Fruit fly (Drosophila melanogaster) whole organism, embryonic: Measurements from ENCODE around the gene frj.

Experiments
- Awh ChIP-seq: fragments of 200-800 bp; sonication (Bioruptor generic); IDR thresholded peaks from 2 replicates; pipeline ENCODE4, ENCODE4 v1.3.6; 2022; ENCODE audit warnings: missing biosample characterization, missing genetic modification characterization
- B-H1 ChIP-seq: fragments of 200-800 bp; sonication (Bioruptor generic); IDR thresholded peaks from 3 replicates; pipeline ENCODE4 v1.3.6; 2022; ENCODE audit warnings: missing biosample characterization, missing genetic modification characterization
- BtbVII ChIP-seq: fragments of 200-800 bp; sonication (Bioruptor generic); optimal IDR thresholded peaks from 3 replicates; lab custom pipeline; 2017; ENCODE audit warnings: missing biosample characterization, mild to moderate bottlenecking, missing genetic modification characterization
- Bteb2 ChIP-seq: fragments of 200-800 bp; sonication (Bioruptor generic); optimal IDR thresholded peaks from 2 replicates; lab custom pipeline; 2016; ENCODE audit warnings: missing biosample characterization, missing genetic modification characterization
- CG10366 ChIP-seq: fragments of 200-800 bp; sonication (Bioruptor generic); IDR thresholded peaks from 2 replicates; pipeline ENCODE4 v1.3.6; 2022; ENCODE audit warnings: missing biosample characterization, missing genetic modification characterization
- CG10979 ChIP-seq: fragments of 200-800 bp; sonication (Bioruptor generic); optimal IDR thresholded peaks from 2 replicates; lab custom pipeline; 2018; ENCODE audit warnings: missing biosample characterization, mild to moderate bottlenecking, missing genetic modification characterization, moderate library complexity
- CG11093 ChIP-seq: fragments of 200-800 bp; sonication (Bioruptor generic); IDR thresholded peaks from 3 replicates; pipeline ENCODE4 v1.3.6; 2022; ENCODE audit warnings: missing biosample characterization, missing genetic modification characterization
- CG11456 ChIP-seq: fragments of 200-800 bp; sonication (Bioruptor generic); IDR thresholded peaks from 3 replicates; pipeline ENCODE4 v1.3.6; 2022; ENCODE audit warnings: missing biosample characterization, missing genetic modification characterization
- CG1529 ChIP-seq: fragments of 200-800 bp; sonication (Bioruptor generic); optimal IDR thresholded peaks from 3 replicates; lab custom pipeline; 2018; ENCODE audit warnings: missing biosample characterization, missing genetic modification characterization
- CG15696 ChIP-seq: fragments of 200-800 bp; sonication (Bioruptor generic); optimal IDR thresholded peaks from 2 replicates; lab custom pipeline; 2019; ENCODE audit warnings: missing biosample characterization, mild to moderate bottlenecking, missing genetic modification characterization, moderate library complexity
- CG16813 ChIP-seq: fragments of 200-800 bp; sonication (Bioruptor generic); IDR thresholded peaks from 3 replicates; pipeline ENCODE4 v1.3.6; 2022; ENCODE audit warnings: missing biosample characterization, missing genetic modification characterization; ENCODE audit not compliant: partially characterized antibody
- CG17829 ChIP-seq: fragments of 200-800 bp; optimal IDR thresholded peaks from 2 replicates; lab custom pipeline; 2019; ENCODE audit warnings: missing biosample characterization, mild to moderate bottlenecking, missing genetic modification characterization, moderate library complexity
- CG18011 ChIP-seq: fragments of 200-800 bp; sonication (Bioruptor generic); optimal IDR thresholded peaks from 2 replicates; lab custom pipeline; 2017; ENCODE audit warnings: missing biosample characterization, missing genetic modification characterization, mild to moderate bottlenecking, moderate library complexity, missing genotype
- CG2678 ChIP-seq: fragments of 200-800 bp; sonication (Bioruptor generic); optimal IDR thresholded peaks from 3 replicates; lab custom pipeline; 2019; ENCODE audit warnings: missing biosample characterization, mild to moderate bottlenecking, missing genetic modification characterization, moderate library complexity
- CG30020 ChIP-seq: fragments of 200-800 bp; optimal IDR thresholded peaks from 2 replicates; lab custom pipeline; 2019; ENCODE audit warnings: missing biosample characterization, mild to moderate bottlenecking, missing genetic modification characterization, moderate library complexity
- CG30431 ChIP-seq: fragments of 200-800 bp; sonication (Bioruptor generic); optimal IDR thresholded peaks from 2 replicates; lab custom pipeline; 2017; ENCODE audit warnings: missing biosample characterization, missing genetic modification characterization
- CG31441 ChIP-seq: fragments of 200-800 bp; sonication (Bioruptor generic); IDR thresholded peaks from 2 replicates; pipeline ENCODE4 v1.3.6; 2022; ENCODE audit warnings: missing biosample characterization, missing genetic modification characterization
- CG3847 ChIP-seq: fragments of 200-800 bp; sonication (Bioruptor generic); IDR thresholded peaks from 2 replicates; pipeline ENCODE4 v1.3.6; 2022; ENCODE audit warnings: missing biosample characterization, missing genetic modification characterization
- CG4282 ChIP-seq: fragments of 200-800 bp; sonication (Bioruptor generic); optimal IDR thresholded peaks from 2 replicates; lab custom pipeline; 2016; ENCODE audit warnings: missing biosample characterization, missing genetic modification characterization
- CG6654 ChIP-seq: fragments of 200-800 bp; sonication (Bioruptor generic); optimal IDR thresholded peaks from 2 replicates; lab custom pipeline; 2017; ENCODE audit warnings: missing biosample characterization, mild to moderate bottlenecking, missing genetic modification characterization
- CG6765 ChIP-seq: fragments of 200-800 bp; sonication (Bioruptor generic); optimal IDR thresholded peaks from 3 replicates; lab custom pipeline; 2017; ENCODE audit warnings: missing biosample characterization, mild to moderate bottlenecking, missing genetic modification characterization
- CG7357 ChIP-seq: fragments of 200-800 bp; sonication (Bioruptor generic); IDR thresholded peaks from 3 replicates; pipeline ENCODE4 v1.3.6; 2022; ENCODE audit warnings: missing biosample characterization, missing genetic modification characterization
- CG7372 ChIP-seq: fragments of 200-800 bp; sonication (Bioruptor generic); IDR thresholded peaks from 2 replicates; pipeline ENCODE4 v1.3.6; 2022; ENCODE audit warnings: missing biosample characterization, missing genetic modification characterization
- CG9797 ChIP-seq: fragments of 200-800 bp; sonication (Bioruptor generic); optimal IDR thresholded peaks from 3 replicates; lab custom pipeline; 2018; ENCODE audit warnings: missing biosample characterization, mild to moderate bottlenecking, missing genetic modification characterization
- D19B ChIP-seq: fragments of 200-800 bp; sonication (Bioruptor generic); optimal IDR thresholded peaks from 2 replicates; lab custom pipeline; 2017; ENCODE audit warnings: missing biosample characterization, mild to moderate bottlenecking, missing genetic modification characterization
- Dref ChIP-seq: fragments of 200-800 bp; sonication (Bioruptor generic); IDR thresholded peaks from 2 replicates; pipeline ENCODE4 v1.3.6; 2022; ENCODE audit warnings: missing biosample characterization, missing genetic modification characterization
- Elba2 ChIP-seq: fragments of 200-800 bp; sonication (Bioruptor generic); optimal IDR thresholded peaks from 3 replicates; lab custom pipeline; 2016; ENCODE audit warnings: missing biosample characterization, missing genetic modification characterization
- Ets65A ChIP-seq: fragments of 200-800 bp; sonication (Bioruptor generic); peaks from one replicate; lab custom pipeline; 2016; ENCODE audit warnings: missing biosample characterization, missing genetic modification characterization
- Fer3 ChIP-seq: fragments of 200-800 bp; sonication (Bioruptor generic); optimal IDR thresholded peaks from 2 replicates; lab custom pipeline; 2018; ENCODE audit warnings: missing biosample characterization, mild to moderate bottlenecking, missing genetic modification characterization, moderate library complexity
- HHEX ChIP-seq: fragments of 200-800 bp; sonication (Bioruptor generic); optimal IDR thresholded peaks from 3 replicates; lab custom pipeline; 2017; ENCODE audit warnings: missing biosample characterization, mild to moderate bottlenecking, missing genetic modification characterization, missing genetic modification reagents
- Hey ChIP-seq: fragments of 200-800 bp; sonication (Bioruptor generic); optimal IDR thresholded peaks from 3 replicates; lab custom pipeline; 2018; ENCODE audit warnings: missing biosample characterization, mild to moderate bottlenecking, missing genetic modification characterization
- Hr3 ChIP-seq: fragments of 200-800 bp; sonication (Bioruptor generic); optimal IDR thresholded peaks from 3 replicates; lab custom pipeline; 2016; ENCODE audit warnings: missing biosample characterization, missing genetic modification characterization
- Hr78 ChIP-seq, 2 experiments: fragments of 200-800 bp in 1 of 2; fragments of >200 bp in 1 of 2; sonication (Bioruptor generic) in 1 of 2; optimal IDR thresholded peaks; 2 replicates each; lab custom pipeline; 2017 to 2019; ENCODE audit warnings: missing biosample characterization in 2 of 2, missing genetic modification characterization in 2 of 2, mild to moderate bottlenecking in 1 of 2, moderate library complexity in 1 of 2
- bigmax ChIP-seq: fragments of 200-800 bp; sonication (Bioruptor generic); optimal IDR thresholded peaks from 2 replicates; lab custom pipeline; 2018; ENCODE audit warnings: missing biosample characterization, mild to moderate bottlenecking, missing genetic modification characterization
- bsh ChIP-seq, 2 experiments: fragments of 200-800 bp; sonication (Bioruptor generic); optimal IDR thresholded peaks; 2 replicates each; lab custom pipeline; 2017 to 2018; ENCODE audit warnings: mild to moderate bottlenecking in 2 of 2, missing biosample characterization in 2 of 2, missing genetic modification characterization in 2 of 2, moderate library complexity in 1 of 2
- crc ChIP-seq: fragments of 200-800 bp; sonication (Bioruptor generic); optimal IDR thresholded peaks from 2 replicates; lab custom pipeline; 2016; ENCODE audit warnings: missing biosample characterization, missing genetic modification characterization
- crol ChIP-seq: fragments of 200-800 bp; sonication (Bioruptor generic); IDR thresholded peaks from 2 replicates; pipeline ENCODE4 v1.3.6; 2022; ENCODE audit warnings: missing biosample characterization, missing genetic modification characterization
- en ChIP-seq: fragments of 200-800 bp; sonication (Bioruptor generic); optimal IDR thresholded peaks from 2 replicates; lab custom pipeline; 2016; ENCODE audit warnings: missing biosample characterization, missing genetic modification characterization
- grau ChIP-seq: fragments of 200-800 bp; optimal IDR thresholded peaks from 3 replicates; lab custom pipeline; 2019; ENCODE audit warnings: missing biosample characterization, mild to moderate bottlenecking, missing genetic modification characterization, moderate library complexity
- hbn ChIP-seq: fragments of 200-800 bp; sonication (Bioruptor generic); IDR thresholded peaks from 2 replicates; pipeline ENCODE4 v1.3.6; 2022; ENCODE audit warnings: missing biosample characterization, missing genetic modification characterization; ENCODE audit not compliant: partially characterized antibody
- mld ChIP-seq: fragments of 200-800 bp; sonication (Bioruptor generic); IDR thresholded peaks from 3 replicates; pipeline ENCODE4 v1.3.6; 2022; ENCODE audit warnings: missing biosample characterization, missing genetic modification characterization; ENCODE audit not compliant: partially characterized antibody
- nom ChIP-seq: fragments of 200-800 bp; sonication (Bioruptor generic); optimal IDR thresholded peaks from 2 replicates; lab custom pipeline; 2017; ENCODE audit warnings: missing biosample characterization, missing genetic modification characterization, mild to moderate bottlenecking, moderate library complexity, missing genetic modification reagents
- p53 ChIP-seq: fragments of 200-800 bp; sonication (Bioruptor generic); optimal IDR thresholded peaks from 2 replicates; lab custom pipeline; 2016; ENCODE audit warnings: missing biosample characterization, missing genetic modification characterization
- run ChIP-seq: fragments of 200-800 bp; sonication (Bioruptor generic); optimal IDR thresholded peaks from 3 replicates; lab custom pipeline; 2018; ENCODE audit warnings: missing biosample characterization, mild to moderate bottlenecking, missing genetic modification characterization
- sens ChIP-seq: fragments of 200-800 bp; sonication (Bioruptor generic); peaks from one replicate; lab custom pipeline; 2016; ENCODE audit warnings: missing biosample characterization, missing genetic modification characterization
- sens-2 ChIP-seq: fragments of 200-800 bp; sonication (Bioruptor generic); IDR thresholded peaks from 2 replicates; pipeline ENCODE4 v1.3.6; 2022; ENCODE audit warnings: missing biosample characterization, missing genetic modification characterization
- sim ChIP-seq: fragments of 200-800 bp; sonication (Bioruptor generic); IDR thresholded peaks from 2 replicates; pipeline ENCODE4 v1.3.6; 2022; ENCODE audit warnings: missing biosample characterization, missing genetic modification characterization
- slou ChIP-seq: fragments of 200-800 bp; sonication (Bioruptor generic); optimal IDR thresholded peaks from 3 replicates; lab custom pipeline; 2016; ENCODE audit warnings: missing biosample characterization, missing genetic modification characterization
- slp2 ChIP-seq: fragments of 200-800 bp; sonication (Bioruptor generic); optimal IDR thresholded peaks from 2 replicates; lab custom pipeline; 2016; ENCODE audit warnings: missing biosample characterization, missing genetic modification characterization
- sr ChIP-seq: fragments of 200-800 bp; sonication (Bioruptor generic); IDR thresholded peaks from 3 replicates; pipeline ENCODE4 v1.3.6; 2022; ENCODE audit warnings: missing biosample characterization, missing genetic modification characterization
- toy ChIP-seq: fragments of 200-800 bp; sonication (Bioruptor generic); IDR thresholded peaks from 2 replicates; pipeline ENCODE4 v1.3.6; 2022; ENCODE audit warnings: missing biosample characterization, missing genetic modification characterization
- zfh1 ChIP-seq: fragments of 200-800 bp; sonication (Bioruptor generic); IDR thresholded peaks from 3 replicates; pipeline ENCODE4 v1.3.6; 2022; ENCODE audit warnings: missing biosample characterization, missing genetic modification characterization

Gene frj

DNA sequence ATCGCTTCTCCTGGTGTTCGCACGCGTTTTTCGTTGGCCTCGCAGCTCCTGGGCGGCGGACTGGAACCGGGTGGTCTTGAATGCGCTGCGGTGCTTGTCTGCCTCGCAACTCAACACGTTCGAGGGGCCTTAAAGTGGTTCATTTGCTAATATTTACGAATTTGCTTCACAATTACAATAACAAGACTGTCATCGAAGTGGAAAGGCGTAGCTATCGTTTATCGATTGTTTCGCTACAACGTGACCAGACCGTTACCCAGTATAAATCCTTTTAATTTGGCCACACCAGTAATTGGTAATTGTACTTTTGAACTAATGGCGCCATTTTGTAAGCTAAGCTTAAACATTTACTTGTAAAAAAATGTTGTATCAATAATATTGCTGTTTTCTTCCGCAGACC lies 20.9 kb downstream of the frj start, which contains the start of gene CG9536 (continued):
- TF ChIP-seq CG7372 (GFP tag; lab: Robert Waterston, UW) (no peak), p53 (GFP tag; lab: Kevin White, UChicago) (no peak), run (no peak), CG2678 (no peak), CG10366 (GFP tag; lab: Robert Waterston, UW) (no peak), nom (no peak), CG6765 (GFP tag; lab: Kevin White, UChicago) (no peak), hbn (GFP tag; lab: Robert Waterston, UW) (0 out of 2 replicates have a peak, but pooled peaks have one; percentile 16), slp2 (GFP tag; lab: Kevin White, UChicago) (no peak), CG7357 (no peak), mld (no peak; the same call in 2 of the 3 replicates), CG11093 (GFP tag; lab: Robert Waterston, UW) (no peak), Fer3 (tag; lab: Kevin White, UChicago) (no peak), grau (tag; lab: Kevin White, UChicago) (no peak), CG10979 (no peak), CG16813 (GFP tag; lab: Robert Waterston, UW) (peak; percentile 27; the same call in 1 of the 3 replicates), crc (GFP tag; lab: Kevin White, UChicago) (no peak), B-H1 (no peak), Ets65A (GFP tag; lab: Kevin White, UChicago) (no peak), sim (GFP tag; lab: Robert Waterston, UW) (no peak), Bteb2 (GFP tag; lab: Kevin White, UChicago) (no peak), slou (GFP tag; lab: Kevin White, UChicago) (no peak), CG3847 (GFP tag; lab: Robert Waterston, UW) (peak; percentile 30; the same call in 1 of the 2 replicates), sens-2 (GFP tag; lab: Robert Waterston, UW) (no peak), D19B (no peak), toy (GFP tag; lab: Robert Waterston, UW) (no peak), sr (GFP tag; lab: Robert Waterston, UW) (no peak), CG18011 (GFP tag; lab: Kevin White, UChicago) (no peak), CG9797 (GFP tag; lab: Kevin White, UChicago) (peak; percentile 81), CG15696 (no peak), Hr3 (no peak), Hey (tag; lab: Kevin White, UChicago) (no peak), Dref (GFP tag; lab: Robert Waterston, UW) (peak; percentile 87), CG1529 (GFP tag; lab: Kevin White, UChicago) (no peak), sens (no peak), Awh (GFP tag; lab: Robert Waterston, UW) (no peak), bsh (GFP tag; optimal IDR thresholded peaks at IDR 0.05; lab: Kevin White, UChicago) (no peak), CG6654 (GFP tag; lab: Kevin White, UChicago) (no peak), HHEX (GFP tag; lab: Kevin White, UChicago) (no peak), BtbVII (GFP tag; lab: Kevin White, UChicago) (no peak), Hr78 (GFP tag; optimal IDR thresholded peaks at IDR 0.05; lab: Kevin White, UChicago) (no peak), CG11456 (GFP tag; lab: Robert Waterston, UW) (no peak), crol (GFP tag; lab: Robert Waterston, UW) (no peak), Elba2 (GFP tag; lab: Kevin White, UChicago) (peak; percentile 11), CG31441 (GFP tag; lab: Robert Waterston, UW) (no peak), en (no peak), CG30020 (tag; lab: Kevin White, UChicago) (peak; percentile 7), CG17829 (peak; percentile 14), bigmax (no peak), CG4282 (GFP tag; lab: Kevin White, UChicago) (no peak), CG30431 (GFP tag; lab: Kevin White, UChicago) (no peak), zfh1 (GFP tag; lab: Robert Waterston, UW) (no peak)
